Fruit fly (Drosophila melanogaster) whole organism, adult: ENCODE measurements around the gene Tspo.

Experiments used
- CG11617 ChIP-seq: fragments of 200-800 bp; sonication (Bioruptor generic); optimal IDR thresholded peaks from 2 replicates; lab custom pipeline; 2017; ENCODE audit warnings: mild to moderate bottlenecking, missing biosample characterization, missing genetic modification reagents, missing genetic modification characterization
- CG12768 ChIP-seq: fragments of 200-800 bp; sonication (Bioruptor generic); optimal IDR thresholded peaks from 2 replicates; lab custom pipeline; 2017; ENCODE audit warnings: missing biosample characterization, missing genetic modification characterization, mild to moderate bottlenecking, moderate library complexity, missing genetic modification reagents
- CG14711 ChIP-seq: fragments of 200-800 bp; sonication (Bioruptor generic); optimal IDR thresholded peaks from 2 replicates; lab custom pipeline; 2018; ENCODE audit warnings: missing biosample characterization, mild to moderate bottlenecking, missing genetic modification characterization, moderate library complexity
- CG1620 ChIP-seq: fragments of 200-800 bp; sonication (Bioruptor generic); optimal IDR thresholded peaks from 2 replicates; lab custom pipeline; 2016; ENCODE audit warnings: missing biosample characterization, missing genetic modification characterization
- CG33017 ChIP-seq: fragments of 200-800 bp; sonication (Bioruptor generic); optimal IDR thresholded peaks from 2 replicates; lab custom pipeline; 2018; ENCODE audit warnings: missing biosample characterization, mild to moderate bottlenecking, missing genetic modification characterization, moderate library complexity
- CG5204 ChIP-seq: fragments of 200-800 bp; sonication (Bioruptor generic); optimal IDR thresholded peaks from 2 replicates; lab custom pipeline; 2016; ENCODE audit warnings: missing biosample characterization, missing genetic modification characterization
- CG7045 ChIP-seq: fragments of 200-800 bp; sonication (Bioruptor generic); optimal IDR thresholded peaks from 2 replicates; lab custom pipeline; 2017; ENCODE audit warnings: missing biosample characterization, mild to moderate bottlenecking, missing genetic modification characterization
- CG7101 ChIP-seq: fragments of 200-800 bp; sonication (Bioruptor generic); optimal IDR thresholded peaks from 2 replicates; lab custom pipeline; 2018; ENCODE audit warnings: missing biosample characterization, mild to moderate bottlenecking, missing genetic modification characterization, moderate library complexity
- Clk ChIP-seq: fragments of 200-800 bp; sonication (Bioruptor generic); optimal IDR thresholded peaks from 2 replicates; lab custom pipeline; 2017; ENCODE audit warnings: missing biosample characterization, missing genetic modification characterization
- Crg-1 ChIP-seq: fragments of 200-800 bp; sonication (Bioruptor generic); optimal IDR thresholded peaks from 2 replicates; lab custom pipeline; 2016; ENCODE audit warnings: missing biosample characterization, missing genetic modification characterization
- Hr96 ChIP-seq: fragments of 200-800 bp; sonication (Bioruptor generic); optimal IDR thresholded peaks from 2 replicates; lab custom pipeline; 2016; ENCODE audit warnings: missing biosample characterization, missing genetic modification characterization
- Mnt ChIP-seq: fragments of 200-800 bp; sonication (Bioruptor generic); optimal IDR thresholded peaks from 2 replicates; lab custom pipeline; 2016; ENCODE audit warnings: missing biosample characterization, mild to moderate bottlenecking, missing genetic modification characterization
- bab1 ChIP-seq: fragments of 200-800 bp; sonication (Bioruptor generic); optimal IDR thresholded peaks from 3 replicates; lab custom pipeline; 2019; ENCODE audit warnings: missing biosample characterization, mild to moderate bottlenecking, missing genetic modification characterization, moderate library complexity
- cic ChIP-seq: fragments of 200-800 bp; sonication (Bioruptor generic); optimal IDR thresholded peaks from 2 replicates; lab custom pipeline; 2017; ENCODE audit warnings: missing biosample characterization, mild to moderate bottlenecking, missing genetic modification characterization, moderate library complexity
- cnc ChIP-seq, 2 experiments: fragments of >200 bp; optimal IDR thresholded peaks; 2 replicates each; lab custom pipeline; 2017
- kay ChIP-seq: fragments of 200-800 bp; sonication (Bioruptor generic); peaks from one replicate; lab custom pipeline; 2016; ENCODE audit warnings: missing biosample characterization, missing genetic modification characterization, borderline replicate concordance
- ovo ChIP-seq: fragments of 200-800 bp; sonication (Bioruptor generic); optimal IDR thresholded peaks from 2 replicates; lab custom pipeline; 2016; ENCODE audit warnings: missing biosample characterization, missing genetic modification characterization
- pad ChIP-seq: fragments of 200-800 bp; sonication (Bioruptor generic); optimal IDR thresholded peaks from 3 replicates; lab custom pipeline; 2017; ENCODE audit warnings: missing biosample characterization, missing genetic modification characterization, mild to moderate bottlenecking, moderate library complexity, missing genetic modification reagents
- tj ChIP-seq: fragments of 200-800 bp; sonication (Bioruptor generic); optimal IDR thresholded peaks from 3 replicates; lab custom pipeline; 2017; ENCODE audit warnings: missing biosample characterization, mild to moderate bottlenecking, missing genetic modification characterization, moderate library complexity
- toe ChIP-seq: fragments of 200-800 bp; sonication (Bioruptor generic); optimal IDR thresholded peaks from 2 replicates; lab custom pipeline; 2016; ENCODE audit warnings: missing biosample characterization, missing genetic modification characterization

The Tspo gene

dm6 chr2L:577186-577585 is 17.8 kb downstream of the Tspo start, which contains the start of gene Pph13:
TSS of gene Pph13 (plus strand) at chr2L:577486.
- TF ChIP-seq kay (GFP tag; lab: Kevin White, UChicago) (no peak), cnc (optimal IDR thresholded peaks at IDR 0.05; lab: Kevin White, UChicago) (no peak)

- TF ChIP-seq tj (GFP tag; lab: Kevin White, UChicago): no peak
- TF ChIP-seq CG7045 (GFP tag; lab: Kevin White, UChicago): no peak
- TF ChIP-seq cnc (optimal IDR thresholded peaks at IDR 0.05; lab: Kevin White, UChicago): no peak
- no peak for TF ChIP-seq CG1620 (GFP tag; lab: Kevin White, UChicago)
- TF ChIP-seq Hr96 (GFP tag; lab: Kevin White, UChicago): no peak
- no peak for TF ChIP-seq Crg-1
- TF ChIP-seq CG33017 (tag; lab: Kevin White, UChicago): no peak
- no peak for TF ChIP-seq toe (GFP tag; lab: Kevin White, UChicago)
- no peak for TF ChIP-seq cic (GFP tag; lab: Kevin White, UChicago)
- no peak for TF ChIP-seq CG11617 (GFP tag; lab: Kevin White, UChicago)
- TF ChIP-seq CG14711 (tag; lab: Kevin White, UChicago): no peak
- TF ChIP-seq CG12768: no peak
- no peak for TF ChIP-seq bab1 (GFP tag; lab: Kevin White, UChicago)
- TF ChIP-seq kay (GFP tag; lab: Kevin White, UChicago): no peak
- TF ChIP-seq Clk (GFP tag; lab: Kevin White, UChicago): no peak
- no peak for TF ChIP-seq ovo (GFP tag; lab: Kevin White, UChicago)
- TF ChIP-seq pad (GFP tag; lab: Kevin White, UChicago): no peak
- TF ChIP-seq Mnt (GFP tag; lab: Kevin White, UChicago): no peak
- no peak for TF ChIP-seq CG7101
- no peak for TF ChIP-seq CG5204 (GFP tag; lab: Kevin White, UChicago)
Measured at dm6 chr2L:585268-585667, 25.9 kb downstream of the Tspo start.

dm6 chr2L:591511-591910 is 32.1 kb downstream of the Tspo start:
- TF ChIP-seq CG1620 (GFP tag; lab: Kevin White, UChicago) (no peak), tj (GFP tag; lab: Kevin White, UChicago) (no peak), Mnt (GFP tag; lab: Kevin White, UChicago) (no peak), CG7045 (GFP tag; lab: Kevin White, UChicago) (no peak), cnc (optimal IDR thresholded peaks at IDR 0.05; lab: Kevin White, UChicago) (no peak), CG14711 (tag; lab: Kevin White, UChicago) (no peak), toe (GFP tag; lab: Kevin White, UChicago) (no peak), CG33017 (tag; lab: Kevin White, UChicago) (no peak), pad (GFP tag; lab: Kevin White, UChicago) (no peak), Hr96 (GFP tag; lab: Kevin White, UChicago) (no peak), CG5204 (GFP tag; lab: Kevin White, UChicago) (no peak), CG7101 (no peak), CG12768 (no peak), CG11617 (GFP tag; lab: Kevin White, UChicago) (no peak), Crg-1 (no peak)

- TF ChIP-seq CG12768: no peak
Measured at dm6 chr2L:594048-594447, 34.6 kb downstream of the Tspo start.

- TF ChIP-seq toe (GFP tag; lab: Kevin White, UChicago) (no peak), CG14711 (tag; lab: Kevin White, UChicago) (no peak), CG7045 (GFP tag; lab: Kevin White, UChicago) (no peak), pad (GFP tag; lab: Kevin White, UChicago) (no peak), cic (GFP tag; lab: Kevin White, UChicago) (no peak), cnc (optimal IDR thresholded peaks at IDR 0.05; lab: Kevin White, UChicago) (no peak), kay (GFP tag; lab: Kevin White, UChicago) (no peak), CG11617 (GFP tag; lab: Kevin White, UChicago) (no peak), bab1 (GFP tag; lab: Kevin White, UChicago) (no peak), Crg-1 (no peak), tj (GFP tag; lab: Kevin White, UChicago) (no peak), Clk (GFP tag; lab: Kevin White, UChicago) (no peak), CG5204 (GFP tag; lab: Kevin White, UChicago) (no peak)
Measured at dm6 chr2L:594635-595384, 35.4 kb downstream of the Tspo start, which contains the start of gene Gsc. TSS of gene Gsc (minus strand) at chr2L:594685.

dm6 chr2L:597771-598170 is 38.4 kb downstream of the Tspo start:
- no peak for TF ChIP-seq CG14711 (tag; lab: Kevin White, UChicago)
- TF ChIP-seq CG1620 (GFP tag; lab: Kevin White, UChicago): no peak
- no peak for TF ChIP-seq CG33017 (tag; lab: Kevin White, UChicago)
- no peak for TF ChIP-seq ovo (GFP tag; lab: Kevin White, UChicago)

- TF ChIP-seq kay (GFP tag; lab: Kevin White, UChicago) (no peak), CG1620 (GFP tag; lab: Kevin White, UChicago) (no peak), CG12768 (no peak), Mnt (GFP tag; lab: Kevin White, UChicago) (no peak), CG11617 (GFP tag; lab: Kevin White, UChicago) (no peak), toe (GFP tag; lab: Kevin White, UChicago) (no peak), cic (GFP tag; lab: Kevin White, UChicago) (no peak), cnc (optimal IDR thresholded peaks at IDR 0.05; lab: Kevin White, UChicago) (no peak), tj (GFP tag; lab: Kevin White, UChicago) (no peak), Clk (GFP tag; lab: Kevin White, UChicago) (no peak)
Measured at dm6 chr2L:601848-602247, 42.4 kb downstream of the Tspo start.
